Worm (Caenorhabditis elegans) whole organism, L4 larva: ENCODE results near the gene F47B7.4.
A peak's percentile ranks its signal among the peaks of the same experiment; 100 is the strongest.

Source experiments
- Y5F2A.4 ChIP-seq: fragments of 200-800 bp; sonication (Bioruptor generic); optimal IDR thresholded peaks from 2 replicates; lab custom pipeline; 2018; ENCODE audit warnings: mild to moderate bottlenecking, missing genetic modification characterization, missing compliant biosample characterization
- ceh-28 ChIP-seq: fragments of 150-350 bp; optimal IDR thresholded peaks from 2 replicates; lab custom pipeline; 2014; ENCODE audit warnings: missing biosample characterization, missing genetic modification reagents, missing genetic modification characterization
- lsy-2 ChIP-seq, 2 experiments: fragments of 150-350 bp in 1 of 2; sonication (generic microtip) in 1 of 2; optimal IDR thresholded peaks; 2 replicates each; lab custom pipeline; 2014 to 2017; ENCODE audit warnings: missing biosample characterization in 2 of 2, missing genetic modification characterization in 2 of 2
- nhr-237 ChIP-seq: sonication (generic microtip); optimal IDR thresholded peaks from 2 replicates; lab custom pipeline; 2017; ENCODE audit warnings: missing biosample characterization, missing genetic modification characterization
- nhr-41 ChIP-seq: fragments of 200-800 bp; sonication (Bioruptor generic); IDR thresholded peaks from 2 replicates; pipeline ENCODE4 v1.3.6; 2022; ENCODE audit warnings: missing genetic modification reagents, missing genetic modification characterization, missing compliant biosample characterization
- pha-4 ChIP-seq, 2 experiments: fragments of 150-350 bp in 1 of 2; fragments of 200-800 bp in 1 of 2; sonication (Bioruptor generic) in 1 of 2; IDR thresholded peaks in 1 of 2; optimal IDR thresholded peaks in 1 of 2; 2 replicates each; pipeline versions ENCODE4 v1.3.6 to Lab custom; 2014 to 2022; ENCODE audit warnings: missing genetic modification characterization in 2 of 2, missing genetic modification reagents in 2 of 2, missing biosample characterization in 1 of 2, missing compliant biosample characterization in 1 of 2
- rbr-2 ChIP-seq: sonication (generic microtip); optimal IDR thresholded peaks from 2 replicates; lab custom pipeline; 2016; ENCODE audit warnings: missing genotype, missing genetic modification characterization, missing compliant biosample characterization
- sdz-12 ChIP-seq: fragments of 200-800 bp; sonication (Bioruptor generic); optimal IDR thresholded peaks from 2 replicates; lab custom pipeline; 2018; ENCODE audit warnings: mild to moderate bottlenecking, missing genetic modification characterization, missing compliant biosample characterization
- skn-1 ChIP-seq: fragments of 150-350 bp; optimal IDR thresholded peaks from 2 replicates; lab custom pipeline; 2014; ENCODE audit warnings: missing biosample characterization, missing genetic modification characterization
- unc-130 ChIP-seq: sonication (generic microtip); optimal IDR thresholded peaks from 2 replicates; lab custom pipeline; 2016; ENCODE audit warnings: missing genetic modification reagents, missing genetic modification characterization, missing compliant biosample characterization
- unc-62 ChIP-seq, 3 experiments: fragments of 150-350 bp in 1 of 3; sonication (generic microtip); optimal IDR thresholded peaks in 2 of 3; peaks in 1 of 3; 1 replicate in 1 of 3; 2 replicates in 2 of 3; lab custom pipeline; 2014 to 2017; ENCODE audit warnings: missing biosample characterization in 3 of 3, missing genetic modification characterization in 3 of 3, missing genetic modification reagents in 3 of 3, missing genotype in 1 of 3
- zag-1 ChIP-seq: fragments of 150-350 bp; optimal IDR thresholded peaks from 2 replicates; lab custom pipeline; 2014; ENCODE audit warnings: missing biosample characterization, missing genetic modification characterization

ce11 chrX:3773233-3773632, 6.8 kb upstream of the F47B7.4 start:
- TF ChIP-seq pha-4 (GFP tag; IDR thresholded peaks at IDR 0.05; lab: Robert Waterston, UW) (no peak), pha-4 (tag; optimal IDR thresholded peaks at IDR 0.05; lab: Kevin White, UChicago) (no peak), skn-1 (tag; lab: Kevin White, UChicago) (no peak), zag-1 (tag; lab: Kevin White, UChicago) (no peak), unc-62 (GFP tag; optimal IDR thresholded peaks at IDR 0.05 in 1 of 2; lab: Kevin White, UChicago) (peak in 1 of 2 experiments; percentile 95), unc-62 (tag; optimal IDR thresholded peaks at IDR 0.05; lab: Kevin White, UChicago) (no peak), ceh-28 (no peak), nhr-237 (tag; lab: Kevin White, UChicago) (no peak), lsy-2 (tag; optimal IDR thresholded peaks at IDR 0.05; lab: Kevin White, UChicago) (no peak), sdz-12 (no peak), nhr-41 (no peak), Y5F2A.4 (GFP tag; lab: Kevin White, UChicago) (no peak), rbr-2 (tag; lab: Kevin White, UChicago) (no peak), unc-130 (GFP tag; lab: Kevin White, UChicago) (no peak)
